Fruit fly (Drosophila melanogaster): Measurements from ENCODE around the gene CG13689.

Gene CG13689

DNA sequence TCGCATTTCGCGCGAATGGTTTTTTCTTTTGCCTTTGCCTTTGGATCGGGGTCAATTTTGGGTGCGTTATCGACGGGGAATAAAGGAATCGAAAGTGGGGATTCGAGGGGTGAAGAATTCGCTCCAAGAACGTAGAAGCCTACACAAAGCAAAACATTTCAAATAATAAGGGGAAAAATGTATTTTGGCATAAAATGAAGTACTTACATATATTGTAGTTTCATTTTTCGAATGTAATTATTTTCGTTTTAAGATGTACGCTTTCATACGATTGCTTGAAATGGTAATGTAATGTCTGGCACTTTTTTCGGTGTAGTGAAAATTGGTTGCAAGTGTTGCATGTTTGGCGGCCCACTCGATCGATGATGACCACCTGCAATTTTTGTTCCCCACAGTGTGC, 12.4 kb downstream of the CG13689 start:
- TF ChIP-seq corto (GFP tag; optimal IDR thresholded peaks at IDR 0.05) (no peak), Xbp1 (GFP tag; optimal IDR thresholded peaks at IDR 0.05) (no peak), Taf1 (GFP tag; IDR thresholded peaks at IDR 0.05) (no peak), pros (GFP tag; optimal IDR thresholded peaks at IDR 0.05) (no peak), stwl (tag; optimal IDR thresholded peaks at IDR 0.05) (no peak), org-1 (GFP tag; optimal IDR thresholded peaks at IDR 0.05) (no peak), odd (GFP tag; optimal IDR thresholded peaks at IDR 0.05) (no peak), Nf-YB (GFP tag; optimal IDR thresholded peaks at IDR 0.05) (no peak), CG10431 (GFP tag; optimal IDR thresholded peaks at IDR 0.05) (no peak), HmgZ (tag; optimal IDR thresholded peaks at IDR 0.05) (no peak), Stat92E (GFP tag; optimal IDR thresholded peaks at IDR 0.05) (no peak), zfh1 (GFP tag; IDR thresholded peaks at IDR 0.05) (no peak), CG8944 (GFP tag; optimal IDR thresholded peaks at IDR 0.05) (no peak), dysf (GFP tag; IDR thresholded peaks at IDR 0.05) (no peak), gsb (GFP tag; IDR thresholded peaks at IDR 0.05) (no peak)

- TF ChIP-seq Gsc (GFP tag; IDR thresholded peaks at IDR 0.05) (0 out of 2 replicates have a peak, but pooled peaks have one; percentile 8), insv (GFP tag; optimal IDR thresholded peaks at IDR 0.05) (no peak)
Observed at dm6 chr2L:619739-620138, 17.1 kb downstream of the CG13689 start.

dm6 chr2L:621101-621500, 18.5 kb downstream of the CG13689 start, which contains the start of gene lectin-21Cb:
Gene lectin-21Cb (minus strand): TSS chr2L:621201.
- TF ChIP-seq CG30403 (GFP tag; optimal IDR thresholded peaks at IDR 0.05), result no peak
- no peak for TF ChIP-seq CG42726 (GFP tag; IDR thresholded peaks at IDR 0.05; ENCODE audit: partially characterized antibody)
- no peak for TF ChIP-seq ems (GFP tag; optimal IDR thresholded peaks at IDR 0.05)
- TF ChIP-seq CG30020 (tag; optimal IDR thresholded peaks at IDR 0.05), result no peak
- TF ChIP-seq CG6654 (GFP tag; optimal IDR thresholded peaks at IDR 0.05), result no peak
- TF ChIP-seq jigr1 (GFP tag; IDR thresholded peaks at IDR 0.05), result no peak
- no peak for TF ChIP-seq CG15011 (GFP tag; optimal IDR thresholded peaks at IDR 0.05)

DNA sequence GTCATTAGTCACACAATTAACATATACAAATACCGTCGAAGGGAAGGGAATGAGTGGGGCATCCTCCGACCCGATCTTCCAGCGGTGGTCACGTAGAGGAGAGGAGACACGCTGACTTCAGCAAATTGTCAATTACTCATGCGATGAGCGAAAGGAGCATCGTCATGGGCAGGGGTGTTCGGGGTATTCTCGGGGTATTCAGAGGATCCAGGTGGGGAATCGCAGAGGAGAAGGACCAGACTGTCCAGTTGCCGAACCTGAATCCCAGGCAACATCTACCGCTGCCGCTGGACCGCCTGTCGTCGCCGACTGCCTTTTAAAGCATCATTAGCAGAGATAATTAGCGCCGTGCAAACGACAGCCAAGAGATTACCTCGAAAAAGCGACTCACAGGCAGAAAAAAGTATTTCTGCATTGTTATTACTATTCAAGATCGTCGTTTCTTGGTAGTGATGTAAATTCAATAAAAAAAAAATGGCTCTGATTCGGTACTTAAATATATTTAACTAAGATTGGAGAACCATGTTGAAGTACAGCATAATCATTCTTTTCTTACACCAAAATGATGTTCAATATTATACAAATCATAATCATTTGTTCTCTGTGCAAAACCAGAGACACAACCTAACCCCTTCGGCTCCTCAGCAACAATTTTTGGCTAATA, 20.7 kb downstream of the CG13689 start:
- TF ChIP-seq corto (GFP tag; optimal IDR thresholded peaks at IDR 0.05) (peak; percentile 49), lbe (GFP tag; optimal IDR thresholded peaks at IDR 0.05) (peak; percentile 21), Mrtf (GFP tag; IDR thresholded peaks at IDR 0.05) (no peak), CG10543 (GFP tag; optimal IDR thresholded peaks at IDR 0.05) (no peak), CG5180 (GFP tag; optimal IDR thresholded peaks at IDR 0.05) (no peak), Hr51 (GFP tag; optimal IDR thresholded peaks at IDR 0.05) (no peak)

dm6 chr2L:624317-624716, 21.7 kb downstream of the CG13689 start, which contains the start of gene lectin-21Ca:
Gene lectin-21Ca (plus strand): TSS chr2L:624617.
- TF ChIP-seq Ssrp (tag; optimal IDR thresholded peaks at IDR 0.05), result no peak
- TF ChIP-seq CoRest (tag; optimal IDR thresholded peaks at IDR 0.05), result no peak
- TF ChIP-seq abd-A (tag; optimal IDR thresholded peaks at IDR 0.05), result no peak
- TF ChIP-seq ftz-f1 (GFP tag; optimal IDR thresholded peaks at IDR 0.05), result no peak
- TF ChIP-seq CG14860 (GFP tag; IDR thresholded peaks at IDR 0.05; ENCODE audit: partially characterized antibody), result no peak
- no peak for TF ChIP-seq CG6813 (GFP tag; optimal IDR thresholded peaks at IDR 0.05)
- TF ChIP-seq CTCF (GFP tag; optimal IDR thresholded peaks at IDR 0.05), result no peak
- no peak for TF ChIP-seq CG12391 (tag; optimal IDR thresholded peaks at IDR 0.05)
- TF ChIP-seq grau (tag; optimal IDR thresholded peaks at IDR 0.05), result no peak
- no peak for TF ChIP-seq CG9727 (GFP tag; optimal IDR thresholded peaks at IDR 0.05)
- no peak for TF ChIP-seq Scr (GFP tag; IDR thresholded peaks at IDR 0.05; ENCODE audit: partially characterized antibody)
- no peak for TF ChIP-seq Nf-YC (tag; optimal IDR thresholded peaks at IDR 0.05)
- no peak for TF ChIP-seq Sin3A (optimal IDR thresholded peaks at IDR 0.05)

All from whole organism, embryonic.